Worm (Caenorhabditis elegans): Measurements from ENCODE around the gene C27C12.1.

C27C12.1 gene

DNA sequence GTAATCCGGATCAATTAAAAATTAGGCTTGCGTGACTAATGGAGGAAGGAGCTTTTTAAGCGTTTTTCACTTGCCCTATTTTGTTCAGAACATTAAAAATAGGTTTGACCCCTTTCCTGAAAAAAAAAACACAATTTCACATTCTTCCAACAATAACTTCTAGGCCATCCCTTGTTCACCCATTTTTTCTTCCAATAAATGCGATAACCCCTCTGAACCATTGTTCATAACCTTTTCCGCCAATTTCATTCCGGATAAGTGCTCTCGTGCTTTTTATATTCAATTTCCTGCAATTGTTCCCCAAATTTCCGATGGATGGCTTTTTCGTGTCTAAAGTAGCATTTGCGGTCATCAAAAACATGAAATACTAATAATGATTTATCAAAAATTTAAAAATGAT, 38.1 kb downstream of the C27C12.1 start:
- no peak for TF ChIP-seq flt-1 (GFP tag; IDR thresholded peaks at IDR 0.05)
- no peak for TF ChIP-seq ztf-29 (GFP tag; IDR thresholded peaks at IDR 0.05)
- no peak for TF ChIP-seq T22C8.4 (GFP tag; IDR thresholded peaks at IDR 0.05)
- no peak for TF ChIP-seq med-1 (GFP tag; optimal IDR thresholded peaks at IDR 0.05; ENCODE audit: insufficient read depth)
- TF ChIP-seq cog-1 (tag; optimal IDR thresholded peaks at IDR 0.05): no peak
- TF ChIP-seq klf-2 (GFP tag; conservative IDR thresholded peaks at IDR 0.05): no peak
- no peak for TF ChIP-seq ref-1 (GFP tag; conservative IDR thresholded peaks at IDR 0.05)
- TF ChIP-seq ztf-23 (GFP tag; IDR thresholded peaks at IDR 0.05): no peak
- no peak for TF ChIP-seq tab-1 (GFP tag; IDR thresholded peaks at IDR 0.05)

DNA sequence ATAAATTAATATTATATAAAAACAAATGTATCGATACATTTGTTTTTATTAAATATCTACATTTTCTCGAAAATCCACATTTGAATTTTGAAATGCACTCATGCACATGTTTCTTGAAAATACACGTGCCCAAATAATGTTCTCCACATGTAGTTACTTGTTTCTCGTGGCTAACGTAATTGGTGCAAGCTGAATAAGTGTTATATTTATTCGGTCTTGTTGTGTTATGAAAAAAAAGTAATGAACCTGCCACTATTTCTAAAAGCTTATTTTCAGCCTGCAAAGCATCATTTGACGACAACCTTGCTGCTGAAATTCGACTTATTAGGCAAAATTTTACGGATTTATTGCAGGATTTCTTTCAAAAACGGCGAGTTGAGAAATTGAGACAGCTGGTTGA, 40.2 kb downstream of the C27C12.1 start:
- no peak for TF ChIP-seq klf-2 (GFP tag; conservative IDR thresholded peaks at IDR 0.05)
- no peak for TF ChIP-seq tab-1 (GFP tag; IDR thresholded peaks at IDR 0.05)
- TF ChIP-seq ztf-23 (GFP tag; IDR thresholded peaks at IDR 0.05): 0 out of 2 replicates have a peak, but pooled peaks have one; percentile 51
- peak; percentile 65 for TF ChIP-seq cog-1 (tag; optimal IDR thresholded peaks at IDR 0.05)
- TF ChIP-seq T22C8.4 (GFP tag; IDR thresholded peaks at IDR 0.05): no peak

DNA sequence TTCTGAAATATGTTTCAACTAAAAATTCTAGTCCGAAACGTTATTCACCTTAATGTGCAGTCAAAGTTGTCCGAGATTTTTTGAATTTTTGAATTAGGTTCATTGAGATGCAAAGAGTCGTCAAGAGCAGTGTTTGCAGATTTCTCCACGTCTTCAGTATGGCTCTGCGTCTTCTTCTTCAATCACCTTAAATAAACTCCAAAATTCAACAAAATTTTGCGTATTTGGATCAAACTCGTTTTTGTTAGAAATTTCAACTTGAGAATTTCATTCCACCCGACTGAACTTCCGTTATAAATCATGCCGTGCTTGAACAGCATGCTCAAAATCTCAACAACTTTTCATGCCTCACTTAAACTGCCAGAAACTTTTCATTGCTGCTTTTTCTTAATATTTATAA, 41.5 kb downstream of the C27C12.1 start, which contains the start of gene T04C10.3:
T04C10.3 (plus strand) TSS at position 301 of the 400 bp plus-strand sequence.
- TF ChIP-seq cog-1 (tag; optimal IDR thresholded peaks at IDR 0.05) (no peak), tab-1 (GFP tag; IDR thresholded peaks at IDR 0.05) (no peak), flt-1 (GFP tag; IDR thresholded peaks at IDR 0.05) (no peak), ztf-23 (GFP tag; IDR thresholded peaks at IDR 0.05) (no peak), klf-2 (GFP tag; conservative IDR thresholded peaks at IDR 0.05) (no peak), ztf-29 (GFP tag; IDR thresholded peaks at IDR 0.05) (no peak), T22C8.4 (GFP tag; IDR thresholded peaks at IDR 0.05) (no peak), ref-1 (GFP tag; conservative IDR thresholded peaks at IDR 0.05) (no peak), med-1 (GFP tag; optimal IDR thresholded peaks at IDR 0.05; ENCODE audit: insufficient read depth) (no peak)

DNA sequence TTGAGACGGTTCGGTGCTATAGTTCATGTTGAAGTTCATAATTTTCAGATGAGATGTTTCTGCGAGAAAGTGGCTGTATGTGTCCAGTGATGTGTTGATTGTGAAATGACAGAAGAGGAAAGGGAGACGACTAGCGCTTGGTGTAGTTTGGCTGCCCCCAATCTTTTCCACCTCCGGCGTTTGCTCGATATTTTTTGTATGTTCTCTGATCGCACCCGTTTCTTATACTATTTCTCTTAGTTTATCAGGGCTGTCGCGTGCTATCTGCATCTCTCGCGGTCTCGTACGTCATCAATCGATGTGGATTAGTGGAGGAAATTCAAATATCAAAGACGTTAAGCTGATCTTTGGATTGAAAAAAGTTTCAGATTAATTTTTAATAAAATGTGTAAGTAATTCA, 42.8 kb downstream of the C27C12.1 start, which contains the start of gene atf-4:
atf-4 (minus strand) TSS at position 93 of the 400 bp plus-strand sequence.
- TF ChIP-seq ref-1 (GFP tag; conservative IDR thresholded peaks at IDR 0.05) (no peak), med-1 (GFP tag; optimal IDR thresholded peaks at IDR 0.05; ENCODE audit: insufficient read depth) (no peak), T22C8.4 (GFP tag; IDR thresholded peaks at IDR 0.05) (0 out of 2 replicates have a peak, but pooled peaks have one; percentile 46)

DNA sequence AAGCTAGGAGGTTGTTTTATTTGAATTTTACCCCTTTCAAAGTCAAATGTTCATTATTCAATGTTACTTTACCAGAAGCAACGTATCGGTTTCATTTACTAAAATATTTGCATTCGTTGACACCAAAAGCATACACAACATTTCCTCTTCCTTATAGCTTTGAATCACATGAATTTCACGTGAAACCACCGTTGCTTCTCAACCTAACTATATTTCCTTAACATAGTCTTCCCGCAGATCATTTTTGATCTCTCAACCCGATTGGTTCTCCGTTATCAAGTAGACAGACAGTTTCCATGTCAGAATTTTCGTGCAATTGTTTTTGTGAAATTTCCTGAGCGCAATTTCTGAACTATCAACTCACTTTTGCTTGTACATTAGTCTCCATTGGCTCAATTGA, 43.7 kb downstream of the C27C12.1 start:
- TF ChIP-seq ref-1 (GFP tag; conservative IDR thresholded peaks at IDR 0.05) (no peak), klf-2 (GFP tag; conservative IDR thresholded peaks at IDR 0.05) (no peak), ztf-23 (GFP tag; IDR thresholded peaks at IDR 0.05) (no peak), flt-1 (GFP tag; IDR thresholded peaks at IDR 0.05) (no peak), T22C8.4 (GFP tag; IDR thresholded peaks at IDR 0.05) (no peak), cog-1 (tag; optimal IDR thresholded peaks at IDR 0.05) (no peak), tab-1 (GFP tag; IDR thresholded peaks at IDR 0.05) (no peak), med-1 (GFP tag; optimal IDR thresholded peaks at IDR 0.05; ENCODE audit: insufficient read depth) (no peak), ztf-29 (GFP tag; IDR thresholded peaks at IDR 0.05) (no peak)

DNA sequence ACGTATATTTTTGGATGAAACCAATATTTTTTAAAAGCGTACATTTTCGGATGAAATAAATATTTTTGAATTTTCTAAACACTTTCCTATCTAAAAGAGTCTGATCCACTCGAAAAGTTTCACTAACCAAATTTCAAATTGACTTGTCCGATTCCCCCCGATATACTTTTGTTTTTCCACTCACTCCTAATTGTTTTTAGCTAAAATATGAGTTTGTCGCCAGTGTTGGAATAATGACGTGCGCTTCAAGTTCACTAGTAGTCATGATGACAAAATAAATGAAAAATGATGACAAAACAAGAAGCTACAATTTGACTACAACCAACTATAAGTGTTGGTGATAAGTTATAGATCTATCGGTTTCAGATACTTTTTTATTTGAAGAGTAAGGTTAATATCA, 44.8 kb downstream of the C27C12.1 start:
- TF ChIP-seq ztf-23 (GFP tag; IDR thresholded peaks at IDR 0.05) (no peak), ztf-29 (GFP tag; IDR thresholded peaks at IDR 0.05) (no peak), T22C8.4 (GFP tag; IDR thresholded peaks at IDR 0.05) (no peak), flt-1 (GFP tag; IDR thresholded peaks at IDR 0.05) (no peak), cog-1 (tag; optimal IDR thresholded peaks at IDR 0.05) (no peak), klf-2 (GFP tag; conservative IDR thresholded peaks at IDR 0.05) (no peak), med-1 (GFP tag; optimal IDR thresholded peaks at IDR 0.05; ENCODE audit: insufficient read depth) (no peak), ref-1 (GFP tag; conservative IDR thresholded peaks at IDR 0.05) (no peak), tab-1 (GFP tag; IDR thresholded peaks at IDR 0.05) (no peak)

DNA sequence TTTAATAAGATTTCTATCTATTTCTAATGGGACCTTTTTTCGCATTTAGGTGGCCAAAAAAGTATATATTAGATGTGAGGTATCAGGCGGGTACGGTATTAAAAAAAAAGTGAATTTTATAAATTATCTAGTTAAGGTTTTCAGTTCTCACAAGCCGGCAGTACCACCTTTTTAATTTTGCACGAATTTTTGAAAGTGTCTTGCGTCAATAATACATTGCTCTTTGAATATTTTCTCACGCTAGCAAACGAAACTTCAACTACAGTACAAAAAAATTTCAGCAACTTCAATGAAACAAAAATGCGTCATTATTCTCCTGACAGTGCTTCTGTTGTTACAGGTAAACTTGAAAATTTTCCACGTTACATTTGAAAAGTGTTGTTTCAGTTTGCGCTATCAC, 46.6 kb downstream of the C27C12.1 start, which contains the start of gene F42D1.4:
F42D1.4 (plus strand) TSS at position 301 of the 400 bp plus-strand sequence.
- no peak for TF ChIP-seq ref-1 (GFP tag; conservative IDR thresholded peaks at IDR 0.05)
- TF ChIP-seq med-1 (GFP tag; optimal IDR thresholded peaks at IDR 0.05; ENCODE audit: insufficient read depth): no peak
- TF ChIP-seq cog-1 (tag; optimal IDR thresholded peaks at IDR 0.05): no peak

DNA sequence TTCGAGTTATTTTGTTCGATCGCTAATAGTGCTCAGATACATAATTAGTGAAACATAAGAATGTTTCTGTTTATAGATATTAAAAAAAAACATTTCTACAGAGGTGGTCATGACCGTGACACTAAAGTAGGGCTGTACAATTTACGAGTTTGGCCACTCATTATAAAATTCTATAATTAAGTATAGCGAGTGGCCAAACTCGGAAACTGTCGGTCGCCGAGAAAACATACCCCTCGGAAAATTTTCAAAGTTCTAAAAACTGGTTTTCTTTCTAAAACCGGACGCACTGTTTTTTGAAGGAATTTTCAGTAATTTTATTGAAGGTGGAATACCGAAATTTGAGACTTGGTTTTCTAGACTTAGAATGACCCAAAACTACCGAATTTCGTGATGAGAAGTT, 47.8 kb downstream of the C27C12.1 start:
- TF ChIP-seq tab-1 (GFP tag; IDR thresholded peaks at IDR 0.05) (no peak), ztf-29 (GFP tag; IDR thresholded peaks at IDR 0.05) (no peak), flt-1 (GFP tag; IDR thresholded peaks at IDR 0.05) (no peak), klf-2 (GFP tag; conservative IDR thresholded peaks at IDR 0.05) (no peak), med-1 (GFP tag; optimal IDR thresholded peaks at IDR 0.05; ENCODE audit: insufficient read depth) (no peak), ref-1 (GFP tag; conservative IDR thresholded peaks at IDR 0.05) (no peak), ztf-23 (GFP tag; IDR thresholded peaks at IDR 0.05) (no peak), T22C8.4 (GFP tag; IDR thresholded peaks at IDR 0.05) (no peak), cog-1 (tag; optimal IDR thresholded peaks at IDR 0.05) (no peak)

DNA sequence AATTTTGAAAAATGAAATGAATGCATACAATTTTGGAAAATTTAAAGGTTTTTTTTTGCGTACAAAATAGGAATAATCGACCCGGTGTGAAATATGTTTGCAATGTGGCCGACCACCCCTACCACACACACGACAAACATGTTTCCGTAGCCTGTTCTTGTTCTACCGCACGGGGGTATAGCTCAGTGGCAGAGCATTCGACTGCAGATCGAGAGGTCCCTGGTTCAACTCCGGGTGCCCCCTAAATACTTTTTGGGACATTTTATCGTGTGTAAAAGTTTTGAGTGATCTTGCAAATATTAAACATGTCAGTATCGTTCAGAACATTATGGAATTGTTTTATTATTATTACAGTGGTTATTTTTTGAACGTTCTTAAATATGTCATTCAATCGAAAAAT, 48.9 kb downstream of the C27C12.1 start:
- TF ChIP-seq klf-2 (GFP tag; conservative IDR thresholded peaks at IDR 0.05) (peak; percentile 86), cog-1 (tag; optimal IDR thresholded peaks at IDR 0.05) (peak; percentile 67), flt-1 (GFP tag; IDR thresholded peaks at IDR 0.05) (peak; percentile 95), med-1 (GFP tag; optimal IDR thresholded peaks at IDR 0.05; ENCODE audit: insufficient read depth) (peak; percentile 45), ztf-23 (GFP tag; IDR thresholded peaks at IDR 0.05) (peak; percentile 88), tab-1 (GFP tag; IDR thresholded peaks at IDR 0.05) (peak; percentile 96), ztf-29 (GFP tag; IDR thresholded peaks at IDR 0.05) (peak; percentile 84), ref-1 (GFP tag; conservative IDR thresholded peaks at IDR 0.05) (peak; percentile 82), T22C8.4 (GFP tag; IDR thresholded peaks at IDR 0.05) (peak; percentile 76)
